Worm (Caenorhabditis elegans): ENCODE measurements around the gene fbxa-192.
A peak's percentile ranks its signal among the peaks of the same experiment; 100 is the strongest.
"Not testable (repeated sequence)": the region's sequence is repeated elsewhere in the genome, so short reads cannot be mapped to it uniquely, and the experiment has no call there.

The fbxa-192 gene

ce11 chrV:17623230-17623629 lies 27.1 kb downstream of the fbxa-192 start, which contains the start of gene F57G4.1:
Gene F57G4.1 (plus strand): TSS chrV:17623530.
- TF ChIP-seq ces-1 (GFP tag; optimal IDR thresholded peaks at IDR 0.05) (no peak), blmp-1 (tag; optimal IDR thresholded peaks at IDR 0.05) (no peak), ceh-39 (tag; optimal IDR thresholded peaks at IDR 0.05) (no peak), unc-62 (GFP tag; optimal IDR thresholded peaks at IDR 0.05) (no peak), bed-3 (GFP tag; optimal IDR thresholded peaks at IDR 0.05) (no peak), hlh-1 (tag; optimal IDR thresholded peaks at IDR 0.05) (no peak), tbx-8 (GFP tag; optimal IDR thresholded peaks at IDR 0.05) (no peak)

- no peak for TF ChIP-seq unc-39 (tag; optimal IDR thresholded peaks at IDR 0.05)
- no peak for TF ChIP-seq sptf-1 (tag; optimal IDR thresholded peaks at IDR 0.05)
- no peak for TF ChIP-seq hlh-1 (tag; optimal IDR thresholded peaks at IDR 0.05)
- TF ChIP-seq elt-3 (tag; optimal IDR thresholded peaks at IDR 0.05) = no peak
- no peak for TF ChIP-seq ztf-11 (tag; optimal IDR thresholded peaks at IDR 0.05)
- TF ChIP-seq lin-13 (tag; optimal IDR thresholded peaks at IDR 0.05) = no peak
- no peak for TF ChIP-seq nhr-28 (tag; optimal IDR thresholded peaks at IDR 0.05)
- no peak for TF ChIP-seq tbx-8 (GFP tag; optimal IDR thresholded peaks at IDR 0.05)
- no peak for TF ChIP-seq ceh-83 (GFP tag; optimal IDR thresholded peaks at IDR 0.05)
- TF ChIP-seq mab-5 (tag; optimal IDR thresholded peaks at IDR 0.05) = no peak
Observed at ce11 chrV:17620266-17620665, 30.1 kb downstream of the fbxa-192 start, which contains the start of gene Y6G8.8. Gene Y6G8.8 (plus strand): TSS chrV:17620566.

- no peak for TF ChIP-seq mab-5 (tag; optimal IDR thresholded peaks at IDR 0.05)
- no peak for TF ChIP-seq ceh-39 (tag; optimal IDR thresholded peaks at IDR 0.05)
- no peak for TF ChIP-seq blmp-1 (tag; optimal IDR thresholded peaks at IDR 0.05)
- no peak for TF ChIP-seq mls-2 (tag; optimal IDR thresholded peaks at IDR 0.05)
- TF ChIP-seq ces-1 (GFP tag; optimal IDR thresholded peaks at IDR 0.05) = no peak
- no peak for TF ChIP-seq unc-62 (GFP tag; optimal IDR thresholded peaks at IDR 0.05)
- no peak for TF ChIP-seq hlh-1 (tag; optimal IDR thresholded peaks at IDR 0.05)
- TF ChIP-seq zip-8 (tag; optimal IDR thresholded peaks at IDR 0.05) = no peak
- no peak for TF ChIP-seq ztf-11 (tag; optimal IDR thresholded peaks at IDR 0.05)
- TF ChIP-seq bed-3 (GFP tag; optimal IDR thresholded peaks at IDR 0.05) = no peak
- TF ChIP-seq lin-13 (tag; optimal IDR thresholded peaks at IDR 0.05) = no peak
- no peak for TF ChIP-seq ceh-43 (GFP tag; optimal IDR thresholded peaks at IDR 0.05)
- TF ChIP-seq mep-1 (tag; optimal IDR thresholded peaks at IDR 0.05) = no peak
- no peak for TF ChIP-seq lin-32 (GFP tag; optimal IDR thresholded peaks at IDR 0.05)
- no peak for TF ChIP-seq ceh-83 (GFP tag; optimal IDR thresholded peaks at IDR 0.05)
- no peak for TF ChIP-seq unc-39 (tag; optimal IDR thresholded peaks at IDR 0.05)
- TF ChIP-seq nhr-2 (tag; optimal IDR thresholded peaks at IDR 0.05) = no peak
- no peak for TF ChIP-seq ham-2 (GFP tag; optimal IDR thresholded peaks at IDR 0.05)
- no peak for TF ChIP-seq tbx-8 (GFP tag; optimal IDR thresholded peaks at IDR 0.05)
- no peak for TF ChIP-seq nhr-28 (tag; optimal IDR thresholded peaks at IDR 0.05)
Observed at ce11 chrV:17616807-17617206, 33.5 kb downstream of the fbxa-192 start, which contains the start of gene Y6G8.6. Gene Y6G8.6 (minus strand): TSS chrV:17616904.

- no peak for TF ChIP-seq unc-39 (tag; optimal IDR thresholded peaks at IDR 0.05)
- no peak for TF ChIP-seq mab-5 (tag; optimal IDR thresholded peaks at IDR 0.05)
Observed at ce11 chrV:17615609-17616008, 34.7 kb downstream of the fbxa-192 start, which contains the start of gene Y6G8.5. Gene Y6G8.5 (minus strand): TSS chrV:17615709.

ce11 chrV:17614251-17614650 lies 36.1 kb downstream of the fbxa-192 start, which contains the start of gene Y6G8.14:
Gene Y6G8.14 (minus strand): TSS chrV:17614351.
- TF ChIP-seq nhr-76 (tag; optimal IDR thresholded peaks at IDR 0.05) (no peak), zip-8 (tag; optimal IDR thresholded peaks at IDR 0.05) (peak; percentile 14)

ce11 chrV:17610503-17610902 lies 39.8 kb downstream of the fbxa-192 start, which contains the start of gene Y6G8.15:
Gene Y6G8.15 (minus strand): TSS chrV:17610603.
- TF ChIP-seq lsy-2 (tag; optimal IDR thresholded peaks at IDR 0.05); ces-1 (GFP tag; optimal IDR thresholded peaks at IDR 0.05); elt-1 (tag; optimal IDR thresholded peaks at IDR 0.05; ENCODE audit: borderline replicate concordance, insufficient read depth): not testable (repeated sequence)

ce11 chrV:17607797-17608196 lies 42.5 kb downstream of the fbxa-192 start, which contains the start of gene srz-91:
Gene srz-91 (plus strand): TSS chrV:17608097.
- TF ChIP-seq elt-1 (tag; optimal IDR thresholded peaks at IDR 0.05; ENCODE audit: borderline replicate concordance, insufficient read depth) (no peak), sem-2 (GFP tag; optimal IDR thresholded peaks at IDR 0.05) (no peak), nhr-237 (tag; optimal IDR thresholded peaks at IDR 0.05) (no peak), nhr-2 (tag; optimal IDR thresholded peaks at IDR 0.05) (no peak), mls-2 (tag; optimal IDR thresholded peaks at IDR 0.05) (no peak), blmp-1 (tag; optimal IDR thresholded peaks at IDR 0.05) (no peak), lsy-2 (tag; optimal IDR thresholded peaks at IDR 0.05) (no peak), lin-32 (GFP tag; optimal IDR thresholded peaks at IDR 0.05) (no peak), M03D4.4 (tag; optimal IDR thresholded peaks at IDR 0.05) (no peak), hlh-1 (tag; optimal IDR thresholded peaks at IDR 0.05) (no peak)
